Worm (Caenorhabditis elegans) whole organism, midembryonic: ENCODE measurements around the gene lig-4.
A peak's percentile ranks its signal among the peaks of the same experiment; 100 is the strongest.

Source experiments
- T22C8.4 ChIP-seq: fragments of 200-800 bp; sonication (Bioruptor generic); IDR thresholded peaks from 2 replicates; pipeline ENCODE4 v1.3.6; 2022; ENCODE audit warnings: missing genetic modification characterization, missing compliant biosample characterization
- cog-1 ChIP-seq: sonication (generic microtip); optimal IDR thresholded peaks from 2 replicates; lab custom pipeline; 2016; ENCODE audit warnings: missing genetic modification characterization, missing compliant biosample characterization
- flt-1 ChIP-seq: fragments of 200-800 bp; sonication (Bioruptor generic); IDR thresholded peaks from 2 replicates; pipeline ENCODE4 v1.3.6; 2022; ENCODE audit warnings: missing genetic modification characterization, missing compliant biosample characterization
- klf-2 ChIP-seq: fragments of 200-800 bp; sonication (Bioruptor generic); conservative IDR thresholded peaks from 2 replicates; pipeline ENCODE4 v1.3.6; 2022; ENCODE audit warnings: missing genetic modification reagents, missing genetic modification characterization, missing compliant biosample characterization
- med-1 ChIP-seq: sonication (generic microtip); optimal IDR thresholded peaks from 2 replicates; lab custom pipeline; 2017; ENCODE audit warnings: missing genetic modification characterization, mild to moderate bottlenecking, missing compliant biosample characterization, antibody characterized with exemption, missing genetic modification reagents; ENCODE audit not compliant: insufficient read depth
- ref-1 ChIP-seq: fragments of 200-800 bp; sonication (Bioruptor generic); conservative IDR thresholded peaks from 2 replicates; pipeline ENCODE4 v1.3.6; 2022; ENCODE audit warnings: missing genetic modification reagents, missing genetic modification characterization, missing compliant biosample characterization
- tab-1 ChIP-seq: fragments of 200-800 bp; sonication (Bioruptor generic); IDR thresholded peaks from 2 replicates; pipeline ENCODE4 v1.3.6; 2022; ENCODE audit warnings: missing genetic modification characterization, missing compliant biosample characterization
- ztf-23 ChIP-seq: fragments of 200-800 bp; sonication (Bioruptor generic); IDR thresholded peaks from 2 replicates; pipeline ENCODE4 v1.3.6; 2022; ENCODE audit warnings: missing genetic modification reagents, missing genetic modification characterization, missing compliant biosample characterization
- ztf-29 ChIP-seq: fragments of 200-800 bp; sonication (Bioruptor generic); IDR thresholded peaks from 2 replicates; pipeline ENCODE4 v1.3.6; 2022; ENCODE audit warnings: missing genetic modification reagents, missing genetic modification characterization, missing compliant biosample characterization

Gene lig-4

DNA sequence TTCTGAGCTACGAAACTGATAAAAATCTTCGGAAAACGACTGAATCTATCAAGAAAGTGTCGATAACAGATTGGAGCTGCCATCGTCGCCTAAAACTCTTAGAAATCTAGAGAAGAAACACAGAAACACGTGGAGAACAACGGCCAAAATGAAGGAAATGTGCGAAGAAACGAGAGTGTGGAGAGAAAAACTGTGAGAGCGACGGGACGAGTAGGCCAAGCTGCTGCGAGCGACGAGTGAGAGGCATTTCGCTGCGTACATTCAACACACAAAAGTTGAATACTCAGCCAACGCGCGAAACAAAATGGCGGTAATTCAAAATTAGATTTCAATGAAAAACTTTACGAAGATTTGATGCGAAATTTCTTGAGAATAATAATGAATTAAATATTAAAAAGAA lies 22.9 kb upstream of the lig-4 start:
- TF ChIP-seq med-1 (no peak), cog-1 (tag; lab: Kevin White, UChicago) (peak; percentile 63), klf-2 (no peak), T22C8.4 (GFP tag; lab: Robert Waterston, UW) (no peak), flt-1 (GFP tag; lab: Robert Waterston, UW) (peak; percentile 61; the same call in 1 of the 2 replicates), ref-1 (GFP tag; lab: Robert Waterston, UW) (no peak), ztf-29 (GFP tag; lab: Robert Waterston, UW) (peak; percentile 69), ztf-23 (GFP tag; lab: Robert Waterston, UW) (peak; percentile 64; the same call in 1 of the 2 replicates), tab-1 (GFP tag; lab: Robert Waterston, UW) (0 out of 2 replicates have a peak, but pooled peaks have one; percentile 20)

DNA sequence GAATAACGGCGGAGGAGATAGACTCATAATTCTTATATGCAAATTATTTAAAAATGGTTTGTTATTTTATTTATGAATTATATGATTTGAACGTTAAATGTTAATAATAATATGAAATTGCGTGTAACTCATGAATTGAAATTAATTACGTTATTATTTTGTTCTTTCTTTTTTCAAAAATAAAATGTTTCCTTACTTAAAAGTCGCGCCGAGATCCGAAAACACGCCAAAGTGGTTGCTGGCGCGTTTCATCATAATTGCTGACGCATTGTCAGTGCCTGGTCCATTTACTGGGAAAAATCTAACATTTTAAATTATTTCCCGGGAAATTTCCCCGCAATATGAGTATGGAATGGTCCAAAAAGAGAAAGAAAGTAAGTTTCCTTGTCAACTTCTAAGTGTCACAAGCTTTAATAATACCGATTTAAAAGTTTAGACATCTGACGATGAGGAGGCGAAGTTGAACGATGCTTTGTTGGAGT lies 21.8 kb upstream of the lig-4 start, which contains the start of the genes C07H6.9 and sap-140:
TSS of gene C07H6.9 (minus strand) at position 51 of the 482 bp plus-strand sequence.
TSS of gene sap-140 (plus strand) at position 318 of the 482 bp plus-strand sequence.
- TF ChIP-seq klf-2, result no peak
- peak; percentile 17 for TF ChIP-seq cog-1 (tag; lab: Kevin White, UChicago)
- TF ChIP-seq ztf-23 (GFP tag; lab: Robert Waterston, UW), result no peak
- TF ChIP-seq tab-1 (GFP tag; lab: Robert Waterston, UW), result no peak
- TF ChIP-seq med-1, result peak; percentile 13
- TF ChIP-seq flt-1 (GFP tag; lab: Robert Waterston, UW), result no peak
- TF ChIP-seq ztf-29 (GFP tag; lab: Robert Waterston, UW), result no peak

DNA sequence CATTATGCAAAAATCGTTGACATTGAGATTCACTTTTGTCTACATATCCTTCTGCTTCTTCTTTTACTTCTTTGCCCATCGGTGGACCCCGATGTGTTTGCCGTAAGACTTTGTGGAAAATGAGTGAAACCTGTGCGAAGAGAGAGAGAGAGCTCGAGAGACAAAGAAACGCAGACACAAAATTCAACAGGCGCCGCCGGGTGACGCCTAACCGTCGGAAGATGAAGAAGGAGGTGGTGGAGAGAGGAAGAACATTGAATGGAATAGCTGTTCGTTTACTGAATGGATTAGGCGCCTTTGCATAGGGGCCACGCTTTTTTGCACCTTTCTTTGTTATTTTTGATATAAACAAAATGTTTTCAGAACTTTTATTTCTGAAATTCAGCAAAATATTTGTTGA lies 14.3 kb upstream of the lig-4 start:
- TF ChIP-seq med-1, result no peak
- no peak for TF ChIP-seq tab-1 (GFP tag; lab: Robert Waterston, UW)
- TF ChIP-seq ztf-29 (GFP tag; lab: Robert Waterston, UW), result no peak
- TF ChIP-seq ref-1 (GFP tag; lab: Robert Waterston, UW), result no peak
- no peak for TF ChIP-seq cog-1 (tag; lab: Kevin White, UChicago)
- no peak for TF ChIP-seq klf-2
- TF ChIP-seq T22C8.4 (GFP tag; lab: Robert Waterston, UW), result no peak
- TF ChIP-seq ztf-23 (GFP tag; lab: Robert Waterston, UW), result no peak
- no peak for TF ChIP-seq flt-1 (GFP tag; lab: Robert Waterston, UW)

DNA sequence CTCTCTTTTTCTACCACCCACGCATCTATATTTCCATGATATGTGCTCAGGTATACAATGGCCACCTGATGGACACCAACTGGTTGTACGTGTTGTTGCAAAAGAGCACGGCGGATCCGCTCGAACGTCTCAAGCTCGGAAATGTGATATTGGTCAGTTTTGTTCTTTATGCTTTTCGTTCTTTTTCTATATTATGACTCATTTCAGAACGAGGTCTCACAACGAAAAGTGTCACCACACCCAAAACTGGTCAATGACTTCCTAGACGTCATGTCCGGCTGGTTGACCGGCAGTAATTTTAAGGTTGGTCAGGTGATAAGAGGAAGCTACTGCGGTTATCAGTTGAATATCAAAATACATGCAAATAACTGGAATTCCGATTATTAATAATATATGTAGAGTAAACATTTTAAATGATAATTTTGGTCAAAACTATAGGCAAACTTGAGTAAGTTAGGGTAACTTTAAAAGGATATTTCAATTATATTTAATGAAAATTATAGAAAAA lies 13.1 kb upstream of the lig-4 start, which contains the start of gene cls-1:
TSS of gene cls-1 (plus strand) at position 51 of the 508 bp plus-strand sequence.
- no peak for TF ChIP-seq cog-1 (tag; lab: Kevin White, UChicago)
- TF ChIP-seq ref-1 (GFP tag; lab: Robert Waterston, UW), result no peak
- no peak for TF ChIP-seq med-1
- no peak for TF ChIP-seq ztf-23 (GFP tag; lab: Robert Waterston, UW)
- TF ChIP-seq T22C8.4 (GFP tag; lab: Robert Waterston, UW), result no peak
- TF ChIP-seq tab-1 (GFP tag; lab: Robert Waterston, UW), result no peak
- no peak for TF ChIP-seq flt-1 (GFP tag; lab: Robert Waterston, UW)
- TF ChIP-seq klf-2, result no peak
- no peak for TF ChIP-seq ztf-29 (GFP tag; lab: Robert Waterston, UW)

DNA sequence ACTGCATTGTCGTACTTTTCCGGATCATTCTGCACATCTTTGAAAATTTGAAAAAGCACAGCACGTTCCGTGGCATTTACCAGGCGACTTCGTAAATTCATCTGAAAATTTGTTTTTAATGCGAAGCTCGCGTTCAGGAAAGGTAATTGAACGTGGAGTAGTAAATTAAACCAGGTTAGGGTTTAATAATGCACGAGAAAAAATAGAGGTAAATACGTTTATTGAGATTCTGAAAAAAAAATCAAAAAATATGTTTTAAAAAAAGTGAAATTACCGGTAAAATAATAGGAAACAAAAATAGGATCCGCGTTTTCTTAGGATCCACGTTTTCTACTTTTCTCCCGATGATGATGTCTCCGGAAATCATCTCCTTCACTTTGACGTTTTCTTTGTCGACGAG lies 2.8 kb upstream of the lig-4 start, which contains the start of gene clk-2:
TSS of gene clk-2 (minus strand) at position 101 of the 400 bp plus-strand sequence.
- no peak for TF ChIP-seq klf-2
- TF ChIP-seq flt-1 (GFP tag; lab: Robert Waterston, UW), result no peak
- TF ChIP-seq ztf-29 (GFP tag; lab: Robert Waterston, UW), result no peak
- no peak for TF ChIP-seq med-1
- no peak for TF ChIP-seq T22C8.4 (GFP tag; lab: Robert Waterston, UW)

DNA sequence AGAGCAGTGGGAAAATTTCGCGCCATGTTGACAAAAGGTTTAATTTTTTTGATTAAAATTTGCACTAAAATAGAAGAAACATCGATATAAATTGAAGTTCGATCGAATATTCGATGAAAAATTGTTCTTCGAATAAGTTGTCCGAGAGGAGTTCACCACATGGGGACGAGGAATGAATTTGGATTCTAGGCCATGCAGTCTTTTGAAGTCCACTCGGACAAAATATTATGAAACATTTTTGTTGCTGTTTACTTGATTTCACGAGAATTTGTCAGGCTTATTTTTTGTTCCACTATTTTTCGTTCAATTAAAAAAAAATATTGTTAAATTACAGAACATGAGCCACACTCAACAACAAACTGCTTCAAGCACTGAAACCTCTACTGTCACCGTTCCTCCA lies 591 bp upstream of the lig-4 start, which contains the start of the genes cux-7 and C07H6.2:
TSS of gene cux-7 (minus strand) at position 174 of the 400 bp plus-strand sequence.
TSS of gene C07H6.2 (plus strand) at position 338 of the 400 bp plus-strand sequence.
- peak; percentile 80 for TF ChIP-seq cog-1 (tag; lab: Kevin White, UChicago)
- no peak for TF ChIP-seq med-1
- TF ChIP-seq tab-1 (GFP tag; lab: Robert Waterston, UW), result no peak
- peak; percentile 87 for TF ChIP-seq flt-1 (GFP tag; lab: Robert Waterston, UW)
- TF ChIP-seq ztf-23 (GFP tag; lab: Robert Waterston, UW), result no peak; the same call in none of the 2 replicates
- peak; percentile 50; the same call in 1 of the 2 replicates for TF ChIP-seq ztf-29 (GFP tag; lab: Robert Waterston, UW)
- peak; percentile 65; the same call in 1 of the 2 replicates for TF ChIP-seq klf-2
- peak; percentile 42; the same call in 1 of the 2 replicates for TF ChIP-seq ref-1 (GFP tag; lab: Robert Waterston, UW)
- TF ChIP-seq T22C8.4 (GFP tag; lab: Robert Waterston, UW), result peak; percentile 24; the same call in 1 of the 2 replicates

DNA sequence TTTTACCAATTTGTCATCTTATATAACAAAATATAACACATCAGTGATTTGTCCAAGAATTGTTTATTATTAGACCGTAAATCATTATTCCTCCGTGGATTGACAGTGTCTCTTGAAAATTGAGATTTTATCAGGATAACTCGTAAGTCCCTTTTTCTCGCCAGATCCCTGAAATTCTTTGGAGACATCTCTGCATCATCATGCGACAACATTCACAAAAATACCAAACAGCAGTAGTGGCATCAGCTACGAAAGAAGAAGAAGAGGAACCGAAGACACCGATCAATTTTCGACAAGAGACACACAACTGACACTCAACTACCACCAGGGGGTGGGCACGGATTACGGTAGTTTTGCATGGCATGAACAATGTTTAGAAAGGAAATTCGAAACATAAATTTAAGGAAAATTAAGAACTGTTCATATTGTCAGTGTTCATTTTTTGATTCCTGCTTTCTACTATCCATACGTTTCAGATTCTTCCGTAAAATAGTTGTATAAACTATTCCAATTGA lies 3.6 kb downstream of the lig-4 start:
- TF ChIP-seq cog-1 (tag; lab: Kevin White, UChicago), result no peak
- TF ChIP-seq med-1, result no peak
- no peak for TF ChIP-seq klf-2
- no peak for TF ChIP-seq tab-1 (GFP tag; lab: Robert Waterston, UW)
- no peak for TF ChIP-seq T22C8.4 (GFP tag; lab: Robert Waterston, UW)
- no peak for TF ChIP-seq ztf-23 (GFP tag; lab: Robert Waterston, UW)
- no peak for TF ChIP-seq ref-1 (GFP tag; lab: Robert Waterston, UW)
- TF ChIP-seq ztf-29 (GFP tag; lab: Robert Waterston, UW), result no peak
- TF ChIP-seq flt-1 (GFP tag; lab: Robert Waterston, UW), result no peak

DNA sequence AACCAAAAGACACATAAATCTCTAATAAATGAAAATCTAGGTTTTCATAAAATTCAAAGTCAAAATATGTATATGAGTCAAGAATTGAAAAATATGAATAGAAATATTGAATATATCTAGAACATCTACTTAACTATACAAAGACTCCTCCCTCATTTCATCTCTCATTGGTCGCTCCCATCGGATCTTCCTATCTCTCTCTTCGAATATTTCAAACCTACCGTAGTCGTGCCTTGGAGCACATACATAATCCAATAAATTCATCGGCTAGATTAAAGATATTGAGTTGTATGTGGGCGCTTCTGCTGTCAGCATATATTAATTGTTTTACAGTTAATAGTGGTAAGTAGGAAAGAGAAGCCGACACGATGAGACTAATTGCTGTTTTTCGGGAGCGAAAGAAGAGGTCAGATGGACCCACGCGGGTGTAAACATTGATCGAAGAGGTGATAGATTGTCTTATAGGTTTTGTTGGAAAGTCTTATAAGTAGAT lies 5.8 kb downstream of the lig-4 start:
- TF ChIP-seq cog-1 (tag; lab: Kevin White, UChicago) (no peak), tab-1 (GFP tag; lab: Robert Waterston, UW) (no peak), ztf-29 (GFP tag; lab: Robert Waterston, UW) (no peak), ztf-23 (GFP tag; lab: Robert Waterston, UW) (no peak), med-1 (no peak), ref-1 (GFP tag; lab: Robert Waterston, UW) (no peak), T22C8.4 (GFP tag; lab: Robert Waterston, UW) (no peak), flt-1 (GFP tag; lab: Robert Waterston, UW) (no peak), klf-2 (no peak)

DNA sequence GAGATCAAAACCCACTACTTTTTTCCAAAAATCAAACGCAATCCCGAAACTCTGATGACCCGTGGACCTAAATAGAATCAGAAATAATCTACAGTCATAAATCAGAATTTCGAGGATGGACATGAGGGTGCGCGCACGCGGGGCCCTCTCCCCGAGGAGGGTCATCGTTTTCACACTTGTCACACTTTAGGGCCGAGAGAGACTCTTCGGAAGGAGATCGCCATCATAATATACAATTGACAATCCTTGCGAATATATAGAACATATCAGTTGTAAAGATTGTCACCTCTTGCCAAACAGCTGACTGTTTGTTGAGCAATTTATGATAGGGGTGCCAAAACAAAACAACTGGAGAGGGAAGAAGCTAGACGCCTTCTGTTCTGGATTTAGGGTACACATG lies 8.8 kb downstream of the lig-4 start:
- no peak for TF ChIP-seq klf-2
- TF ChIP-seq med-1, result no peak
- TF ChIP-seq ztf-29 (GFP tag; lab: Robert Waterston, UW), result no peak
- TF ChIP-seq ref-1 (GFP tag; lab: Robert Waterston, UW), result no peak
- no peak for TF ChIP-seq cog-1 (tag; lab: Kevin White, UChicago)
- TF ChIP-seq tab-1 (GFP tag; lab: Robert Waterston, UW), result no peak
- TF ChIP-seq flt-1 (GFP tag; lab: Robert Waterston, UW), result no peak
- TF ChIP-seq ztf-23 (GFP tag; lab: Robert Waterston, UW), result no peak
